Worm (Caenorhabditis elegans) whole organism, L4/young adult: ENCODE results near the gene srx-84.

Experiments
- W03F9.2 ChIP-seq: fragments of 150-350 bp; optimal IDR thresholded peaks from 2 replicates; lab custom pipeline; 2014; ENCODE audit warnings: missing biosample characterization, missing genetic modification characterization
- dao-5 ChIP-seq: sonication (generic microtip); optimal IDR thresholded peaks from 2 replicates; lab custom pipeline; 2016; ENCODE audit warnings: missing genotype, missing genetic modification characterization, moderate library complexity, missing compliant biosample characterization
- him-1 ChIP-seq: sonication (generic microtip); optimal IDR thresholded peaks from 2 replicates; lab custom pipeline; 2016; ENCODE audit warnings: missing genotype, missing genetic modification reagents, missing genetic modification characterization, missing compliant biosample characterization

- TF ChIP-seq dao-5 = no peak
- no peak for TF ChIP-seq him-1 (tag; lab: Kevin White, UChicago)
- TF ChIP-seq W03F9.2 (tag; lab: Kevin White, UChicago) = no peak
Measured at ce11 chrV:11574563-11574962, 24.3 kb upstream of the srx-84 start.
